Worm (Caenorhabditis elegans) whole organism, L4/young adult: Measurements from ENCODE around the gene sri-54.

Experiments
- W03F9.2 ChIP-seq: fragments of 150-350 bp; optimal IDR thresholded peaks from 2 replicates; lab custom pipeline; 2014; ENCODE audit warnings: missing biosample characterization, missing genetic modification characterization
- dao-5 ChIP-seq: sonication (generic microtip); optimal IDR thresholded peaks from 2 replicates; lab custom pipeline; 2016; ENCODE audit warnings: missing genotype, missing genetic modification characterization, moderate library complexity, missing compliant biosample characterization
- him-1 ChIP-seq: sonication (generic microtip); optimal IDR thresholded peaks from 2 replicates; lab custom pipeline; 2016; ENCODE audit warnings: missing genotype, missing genetic modification reagents, missing genetic modification characterization, missing compliant biosample characterization

DNA sequence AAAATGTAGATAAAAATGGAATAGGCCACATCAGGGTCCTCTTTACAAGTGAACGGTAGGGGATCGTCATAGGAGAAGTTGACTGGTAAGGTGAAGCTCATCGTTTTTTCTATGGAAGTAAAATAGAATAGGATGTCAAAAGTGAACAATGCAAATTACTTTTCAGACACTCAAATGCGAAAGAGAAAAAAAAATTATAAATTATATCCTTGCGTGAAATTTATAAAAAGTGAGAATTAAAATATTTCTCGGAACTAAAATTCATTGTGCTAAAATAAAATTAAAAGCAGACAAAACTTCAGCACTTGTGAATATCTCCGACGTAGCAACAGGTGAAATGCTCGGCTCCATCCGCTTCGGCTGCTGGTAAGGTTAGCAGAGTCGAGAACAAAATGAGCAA, 44.4 kb downstream of the sri-54 start, which contains the start of gene srg-22:
- no peak for TF ChIP-seq W03F9.2 (tag; lab: Kevin White, UChicago)
- no peak for TF ChIP-seq him-1
- TF ChIP-seq dao-5: no peak
